Worm (Caenorhabditis elegans) whole organism, L4 larva: ENCODE results near the gene maph-1.3.

ENCODE experiments used
- F26F4.8 ChIP-seq: fragments of 200-800 bp; sonication (Bioruptor generic); conservative IDR thresholded peaks from 2 replicates; pipeline ENCODE4 v1.3.6; 2022; ENCODE audit warnings: missing genetic modification characterization, missing compliant biosample characterization
- F37D6.2 ChIP-seq: sonication (generic microtip); optimal IDR thresholded peaks from 2 replicates; lab custom pipeline; 2016; ENCODE audit warnings: mild to moderate bottlenecking, missing genetic modification characterization, missing compliant biosample characterization
- R02D3.7 ChIP-seq: fragments of 150-350 bp; sonication (generic microtip); optimal IDR thresholded peaks from 3 replicates; lab custom pipeline; 2014; ENCODE audit warnings: missing biosample characterization, missing genetic modification characterization
- T20F7.1 ChIP-seq: fragments of 200-800 bp; sonication (Bioruptor generic); optimal IDR thresholded peaks from 2 replicates; lab custom pipeline; 2018; ENCODE audit warnings: mild to moderate bottlenecking, missing genetic modification characterization, missing compliant biosample characterization
- T26A8.4 ChIP-seq: fragments of 200-800 bp; sonication (Bioruptor generic); IDR thresholded peaks from 2 replicates; pipeline ENCODE4 v1.3.6; 2022; ENCODE audit warnings: missing genetic modification characterization, missing compliant biosample characterization
- Y5F2A.4 ChIP-seq: fragments of 200-800 bp; sonication (Bioruptor generic); optimal IDR thresholded peaks from 2 replicates; lab custom pipeline; 2018; ENCODE audit warnings: mild to moderate bottlenecking, missing genetic modification characterization, missing compliant biosample characterization
- Y75B8A.6 ChIP-seq: fragments of 200-800 bp; sonication (Bioruptor generic); IDR thresholded peaks from 2 replicates; pipeline ENCODE4 v1.3.6; 2022; ENCODE audit warnings: missing genetic modification reagents, missing genetic modification characterization, missing compliant biosample characterization
- ZK546.5 ChIP-seq, 2 experiments: sonication (generic microtip); optimal IDR thresholded peaks; 2 replicates each; lab custom pipeline; 2017; ENCODE audit warnings: missing biosample characterization in 2 of 2, missing genetic modification characterization in 2 of 2
- aha-1 ChIP-seq: fragments of 150-350 bp; peaks from one replicate; lab custom pipeline; 2014; ENCODE audit warnings: missing biosample characterization, missing genetic modification characterization
- ama-1 ChIP-seq: fragments of 150-350 bp; optimal IDR thresholded peaks from 2 replicates; lab custom pipeline; 2014; ENCODE audit warnings: inconsistent platforms, mixed read lengths
- attf-4 ChIP-seq: sonication (generic microtip); optimal IDR thresholded peaks from 3 replicates; lab custom pipeline; 2017; ENCODE audit warnings: missing biosample characterization, missing genetic modification characterization
- ceh-20 ChIP-seq: fragments of 200-800 bp; sonication (Bioruptor generic); IDR thresholded peaks from 2 replicates; pipeline ENCODE4 v1.3.6; 2022; ENCODE audit warnings: missing genetic modification reagents, missing genetic modification characterization, missing compliant biosample characterization
- ceh-28 ChIP-seq: fragments of 150-350 bp; optimal IDR thresholded peaks from 2 replicates; lab custom pipeline; 2014; ENCODE audit warnings: missing biosample characterization, missing genetic modification reagents, missing genetic modification characterization
- ces-1 ChIP-seq: fragments of 150-350 bp; sonication (generic microtip); optimal IDR thresholded peaks from 4 replicates; lab custom pipeline; 2014; ENCODE audit warnings: missing biosample characterization, missing genetic modification reagents, missing genetic modification characterization
- daf-12 ChIP-seq: fragments of 150-350 bp; optimal IDR thresholded peaks from 2 replicates; lab custom pipeline; 2014; ENCODE audit warnings: missing biosample characterization, missing genetic modification reagents, missing genetic modification characterization
- daf-16 ChIP-seq, 3 experiments: sonication (generic microtip); optimal IDR thresholded peaks; 2 replicates each; lab custom pipeline; 2016 to 2017; ENCODE audit warnings: missing genetic modification characterization in 3 of 3, missing genetic modification reagents in 3 of 3, mild to moderate bottlenecking in 2 of 3, missing compliant biosample characterization in 2 of 3, missing biosample characterization in 1 of 3, moderate library complexity in 1 of 3
- daf-19 ChIP-seq: fragments of 200-800 bp; sonication (Bioruptor generic); conservative IDR thresholded peaks from 2 replicates; pipeline ENCODE4 v1.3.6; 2022; ENCODE audit warnings: missing genetic modification characterization, missing compliant biosample characterization
- daf-8 ChIP-seq: fragments of 200-800 bp; sonication (Bioruptor generic); IDR thresholded peaks from 2 replicates; pipeline ENCODE4 v1.3.6; 2022; ENCODE audit warnings: missing genetic modification characterization, missing compliant biosample characterization
- dmd-6 ChIP-seq: fragments of 200-800 bp; sonication (Bioruptor generic); IDR thresholded peaks from 2 replicates; pipeline ENCODE4 v1.3.6; 2022; ENCODE audit warnings: missing genetic modification reagents, missing genetic modification characterization, missing compliant biosample characterization
- dve-1 ChIP-seq: sonication (generic microtip); optimal IDR thresholded peaks from 2 replicates; lab custom pipeline; 2017; ENCODE audit warnings: antibody characterized with exemption, mild to moderate bottlenecking, missing genetic modification characterization, missing compliant biosample characterization; ENCODE audit not compliant: insufficient read depth
- hif-1 ChIP-seq, 2 experiments: sonication (generic microtip); optimal IDR thresholded peaks; 2 replicates each; lab custom pipeline; 2016 to 2017; ENCODE audit warnings: missing compliant biosample characterization in 2 of 2, missing genetic modification characterization in 2 of 2, missing genetic modification reagents in 2 of 2, missing genotype in 2 of 2, mild to moderate bottlenecking in 1 of 2
- hlh-30 ChIP-seq: sonication (generic microtip); optimal IDR thresholded peaks from 2 replicates; lab custom pipeline; 2017; ENCODE audit warnings: antibody characterized with exemption, mild to moderate bottlenecking, missing genetic modification characterization, missing compliant biosample characterization; ENCODE audit not compliant: insufficient read depth
- hmg-1.1 ChIP-seq: fragments of 200-800 bp; sonication (Bioruptor generic); IDR thresholded peaks from 2 replicates; pipeline ENCODE4 v1.3.6; 2022; ENCODE audit warnings: missing genetic modification reagents, missing genetic modification characterization, missing compliant biosample characterization
- lin-29 ChIP-seq: fragments of 200-800 bp; sonication (Bioruptor generic); IDR thresholded peaks from 2 replicates; pipeline ENCODE4 v1.3.6; 2022; ENCODE audit warnings: missing genetic modification reagents, missing genetic modification characterization, missing compliant biosample characterization
- lin-38 ChIP-seq: fragments of 200-800 bp; sonication (Bioruptor generic); IDR thresholded peaks from 2 replicates; pipeline ENCODE4 v1.3.6; 2022; ENCODE audit warnings: missing genetic modification reagents, missing genetic modification characterization, missing compliant biosample characterization
- lin-39 ChIP-seq: fragments of 150-350 bp; optimal IDR thresholded peaks from 2 replicates; lab custom pipeline; 2014; ENCODE audit warnings: missing biosample characterization, missing genetic modification reagents, missing genetic modification characterization
- lsy-2 ChIP-seq, 2 experiments: fragments of 150-350 bp in 1 of 2; sonication (generic microtip) in 1 of 2; optimal IDR thresholded peaks; 2 replicates each; lab custom pipeline; 2014 to 2017; ENCODE audit warnings: missing biosample characterization in 2 of 2, missing genetic modification characterization in 2 of 2
- mdl-1 ChIP-seq, 2 experiments: fragments of 150-350 bp in 1 of 2; sonication (generic microtip) in 1 of 2; optimal IDR thresholded peaks; 2 replicates each; lab custom pipeline; 2014 to 2017; ENCODE audit warnings: missing biosample characterization in 2 of 2, missing genetic modification characterization in 2 of 2
- mdt-29 ChIP-seq: fragments of 200-800 bp; sonication (Bioruptor generic); IDR thresholded peaks from 2 replicates; pipeline ENCODE4 v1.3.6; 2022; ENCODE audit warnings: missing genetic modification reagents, missing genetic modification characterization, missing compliant biosample characterization
- mes-2 ChIP-seq: sonication (generic microtip); optimal IDR thresholded peaks from 2 replicates; lab custom pipeline; 2016; ENCODE audit warnings: missing genotype, mild to moderate bottlenecking, missing genetic modification characterization, missing compliant biosample characterization; ENCODE audit not compliant: poor library complexity, severe bottlenecking
- mxl-2 ChIP-seq: fragments of 200-800 bp; sonication (Bioruptor generic); conservative IDR thresholded peaks from 2 replicates; pipeline ENCODE4 v1.3.6; 2022; ENCODE audit warnings: missing genetic modification reagents, missing genetic modification characterization, missing compliant biosample characterization
- nhr-237 ChIP-seq: sonication (generic microtip); optimal IDR thresholded peaks from 2 replicates; lab custom pipeline; 2017; ENCODE audit warnings: missing biosample characterization, missing genetic modification characterization
- nhr-25 ChIP-seq: sonication (generic microtip); optimal IDR thresholded peaks from 2 replicates; lab custom pipeline; 2017; ENCODE audit warnings: missing genetic modification characterization, mild to moderate bottlenecking, missing compliant biosample characterization, antibody characterized with exemption, moderate library complexity, borderline replicate concordance; ENCODE audit not compliant: insufficient read depth
- nhr-28 ChIP-seq: fragments of 150-350 bp; optimal IDR thresholded peaks from 2 replicates; lab custom pipeline; 2014; ENCODE audit warnings: missing biosample characterization, missing genetic modification characterization
- nhr-6 ChIP-seq: fragments of 150-350 bp; optimal IDR thresholded peaks from 2 replicates; lab custom pipeline; 2014; ENCODE audit warnings: missing biosample characterization, missing genetic modification characterization
- pha-4 ChIP-seq, 2 experiments: fragments of 150-350 bp in 1 of 2; fragments of 200-800 bp in 1 of 2; sonication (Bioruptor generic) in 1 of 2; IDR thresholded peaks in 1 of 2; optimal IDR thresholded peaks in 1 of 2; 2 replicates each; pipeline versions ENCODE4 v1.3.6 to Lab custom; 2014 to 2022; ENCODE audit warnings: missing genetic modification characterization in 2 of 2, missing genetic modification reagents in 2 of 2, missing biosample characterization in 1 of 2, missing compliant biosample characterization in 1 of 2
- pqm-1 ChIP-seq: sonication (generic microtip); optimal IDR thresholded peaks from 2 replicates; lab custom pipeline; 2017; ENCODE audit warnings: missing biosample characterization, missing genetic modification characterization
- saeg-2 ChIP-seq: fragments of 200-800 bp; sonication (Bioruptor generic); IDR thresholded peaks from 2 replicates; pipeline ENCODE4 v1.3.6; 2022; ENCODE audit warnings: missing genetic modification reagents, missing genetic modification characterization, missing compliant biosample characterization
- snpc-4 ChIP-seq: fragments of 150-350 bp; optimal IDR thresholded peaks from 2 replicates; lab custom pipeline; 2014; ENCODE audit warnings: missing biosample characterization, missing genetic modification characterization
- spr-1 ChIP-seq: sonication (generic microtip); optimal IDR thresholded peaks from 2 replicates; lab custom pipeline; 2016; ENCODE audit warnings: mild to moderate bottlenecking, missing genetic modification characterization, missing compliant biosample characterization
- spr-3 ChIP-seq: fragments of 200-800 bp; sonication (Bioruptor generic); optimal IDR thresholded peaks from 2 replicates; lab custom pipeline; 2018; ENCODE audit warnings: mild to moderate bottlenecking, missing genetic modification characterization, missing compliant biosample characterization
- tra-1 ChIP-seq: fragments of 200-800 bp; sonication (Bioruptor generic); IDR thresholded peaks from 2 replicates; pipeline ENCODE4 v1.3.6; 2022; ENCODE audit warnings: missing genetic modification reagents, missing genetic modification characterization, missing compliant biosample characterization
- unc-62 ChIP-seq, 3 experiments: fragments of 150-350 bp in 1 of 3; sonication (generic microtip); optimal IDR thresholded peaks in 2 of 3; peaks in 1 of 3; 1 replicate in 1 of 3; 2 replicates in 2 of 3; lab custom pipeline; 2014 to 2017; ENCODE audit warnings: missing biosample characterization in 3 of 3, missing genetic modification characterization in 3 of 3, missing genetic modification reagents in 3 of 3, missing genotype in 1 of 3
- zag-1 ChIP-seq: fragments of 150-350 bp; optimal IDR thresholded peaks from 2 replicates; lab custom pipeline; 2014; ENCODE audit warnings: missing biosample characterization, missing genetic modification characterization
- zfp-2 ChIP-seq: sonication (generic microtip); optimal IDR thresholded peaks from 2 replicates; lab custom pipeline; 2016; ENCODE audit warnings: mild to moderate bottlenecking, missing genetic modification characterization, missing compliant biosample characterization
- zfp-3 ChIP-seq: fragments of 200-800 bp; sonication (Bioruptor generic); conservative IDR thresholded peaks from 2 replicates; pipeline ENCODE4 v1.3.6; 2022; ENCODE audit warnings: missing genetic modification reagents, missing genetic modification characterization, missing compliant biosample characterization
- zip-11 ChIP-seq: fragments of 200-800 bp; sonication (Bioruptor generic); IDR thresholded peaks from 2 replicates; pipeline ENCODE4 v1.3.6; 2022; ENCODE audit warnings: missing genetic modification characterization, missing compliant biosample characterization
- zip-2 ChIP-seq: fragments of 150-350 bp; optimal IDR thresholded peaks from 2 replicates; lab custom pipeline; 2014; ENCODE audit warnings: missing biosample characterization, missing genetic modification characterization
- ztf-11 ChIP-seq: fragments of 150-350 bp; optimal IDR thresholded peaks from 2 replicates; lab custom pipeline; 2014; ENCODE audit warnings: missing biosample characterization, missing genetic modification characterization
- ztf-7 ChIP-seq: fragments of 150-350 bp; optimal IDR thresholded peaks from 2 replicates; lab custom pipeline; 2014; ENCODE audit warnings: missing biosample characterization, missing genetic modification characterization

Gene maph-1.3

DNA sequence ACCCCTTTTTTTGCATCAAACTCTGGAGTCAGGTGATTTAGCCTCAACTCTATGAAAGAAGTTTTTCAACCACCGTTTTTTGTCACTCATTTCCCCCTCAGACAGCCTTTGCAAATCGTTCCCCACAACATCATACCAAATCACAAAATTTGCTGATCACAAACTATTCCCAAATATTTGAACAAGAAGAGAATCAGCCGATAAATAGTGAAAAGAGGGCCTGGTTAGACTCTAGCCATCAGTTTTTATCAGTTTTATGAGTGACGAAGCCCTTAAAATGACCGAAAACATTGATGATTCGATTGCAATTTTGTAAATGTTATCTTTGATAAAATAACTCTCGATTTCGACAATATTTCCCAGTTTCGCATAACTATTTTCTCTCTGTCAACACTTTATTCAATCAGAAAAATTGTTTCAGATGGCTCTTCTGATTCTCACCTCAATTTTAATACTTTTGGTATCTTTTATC lies 9.9 kb upstream of the maph-1.3 start, which contains the start of gene cyp-25A2 (continued):
- TF ChIP-seq hlh-30 (tag; lab: Kevin White, UChicago) (peak; percentile 8), daf-8 (GFP tag; lab: Robert Waterston, UW) (no peak), hmg-1.1 (GFP tag; lab: Robert Waterston, UW) (no peak), mdt-29 (GFP tag; lab: Robert Waterston, UW) (no peak), aha-1 (tag; lab: Kevin White, UChicago) (no peak), daf-19 (no peak), spr-3 (GFP tag; lab: Kevin White, UChicago) (no peak), unc-62 (GFP tag; optimal IDR thresholded peaks at IDR 0.05 in 1 of 2; lab: Kevin White, UChicago) (no peak), unc-62 (tag; optimal IDR thresholded peaks at IDR 0.05; lab: Kevin White, UChicago) (no peak), ztf-7 (tag; lab: Kevin White, UChicago) (no peak), nhr-6 (tag; lab: Kevin White, UChicago) (no peak), lin-38 (GFP tag; lab: Robert Waterston, UW) (no peak), R02D3.7 (tag; lab: Kevin White, UChicago) (no peak), nhr-28 (tag; lab: Kevin White, UChicago) (peak; percentile 74), ces-1 (GFP tag; lab: Kevin White, UChicago) (no peak), dmd-6 (GFP tag; lab: Robert Waterston, UW) (peak; percentile 73), nhr-237 (no peak), lin-29 (GFP tag; lab: Robert Waterston, UW) (no peak), zip-2 (tag; lab: Kevin White, UChicago) (no peak), dve-1 (tag; lab: Kevin White, UChicago) (peak; percentile 76), ama-1 (lab: Kevin White, UChicago) (no peak), pqm-1 (tag; lab: Kevin White, UChicago) (peak; percentile 86), Y5F2A.4 (GFP tag; lab: Kevin White, UChicago) (no peak), spr-1 (tag; lab: Kevin White, UChicago) (no peak), lsy-2 (tag; optimal IDR thresholded peaks at IDR 0.05; lab: Kevin White, UChicago) (peak in 1 of 2 experiments; percentile 13), ceh-20 (no peak), daf-16 (GFP tag; optimal IDR thresholded peaks at IDR 0.05; lab: Kevin White, UChicago) (no peak), daf-16 (tag; optimal IDR thresholded peaks at IDR 0.05; lab: Kevin White, UChicago) (peak; percentile 91), attf-4 (tag; lab: Kevin White, UChicago) (no peak), daf-12 (tag; lab: Kevin White, UChicago) (no peak), F37D6.2 (tag; lab: Kevin White, UChicago) (no peak), zag-1 (tag; lab: Kevin White, UChicago) (no peak), mxl-2 (no peak), zfp-2 (tag; lab: Kevin White, UChicago) (no peak), saeg-2 (no peak), hif-1 (tag; optimal IDR thresholded peaks at IDR 0.05; lab: Kevin White, UChicago) (no peak), Y75B8A.6 (no peak), zfp-3 (GFP tag; lab: Robert Waterston, UW) (no peak), mes-2 (tag; lab: Kevin White, UChicago) (no peak), T20F7.1 (GFP tag; lab: Kevin White, UChicago) (no peak), ztf-11 (no peak), mdl-1 (tag; optimal IDR thresholded peaks at IDR 0.05; lab: Kevin White, UChicago) (no peak), snpc-4 (tag; lab: Kevin White, UChicago) (no peak), ceh-28 (tag; lab: Kevin White, UChicago) (no peak), F26F4.8 (GFP tag; lab: Robert Waterston, UW) (no peak), zip-11 (GFP tag; lab: Robert Waterston, UW) (no peak), nhr-25 (tag; lab: Kevin White, UChicago) (no peak), tra-1 (GFP tag; lab: Robert Waterston, UW) (no peak), lin-39 (no peak), ZK546.5 (tag; optimal IDR thresholded peaks at IDR 0.05; lab: Kevin White, UChicago) (no peak), T26A8.4 (no peak), pha-4 (GFP tag; IDR thresholded peaks at IDR 0.05; lab: Robert Waterston, UW) (no peak), pha-4 (tag; optimal IDR thresholded peaks at IDR 0.05; lab: Kevin White, UChicago) (no peak)
